In the genomic region with DNA sequence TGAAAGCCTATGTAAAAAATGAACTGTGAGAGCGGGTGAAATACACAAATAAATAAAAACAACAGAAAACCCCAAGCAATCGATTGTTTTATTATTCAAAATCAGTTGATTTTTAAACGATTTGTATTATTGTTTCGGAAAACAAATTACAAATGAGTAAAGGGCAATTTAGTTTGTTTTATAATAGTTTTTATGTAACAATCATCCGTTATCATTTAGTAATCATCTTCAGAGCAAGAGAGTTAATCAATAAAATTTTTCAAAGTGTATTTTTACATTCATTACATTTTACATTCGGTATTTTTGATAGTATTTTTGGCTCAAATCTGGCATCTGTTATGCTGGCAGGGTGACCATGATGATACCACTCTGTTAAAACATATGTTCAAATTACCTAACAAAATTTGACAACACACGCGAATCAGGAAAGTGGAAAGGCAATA, we compare ENCODE assay signal across 1 fruit fly cellular context.
A peak's percentile ranks its signal among the peaks of the same experiment; 100 is the strongest.
TF ChIP-seq lines count a peak whose summit lies in the region.

A gene (plus strand): TSS at position 384 of the 443 bp plus-strand sequence.
A gene (plus strand): TSS at position 384 of the 443 bp plus-strand sequence.

TF ChIP-seq in whole organism, embryonic, 481 proteins besides CTCF, POLR2A, EP300 and RAD21 (continued from another document and continues in another):
- TF ChIP-seq sc (optimal IDR thresholded peaks at IDR 0.05; lab: Kevin White, UChicago) (no peak), sc (GFP tag; optimal IDR thresholded peaks at IDR 0.05; lab: Kevin White, UChicago) (no peak), ttk (GFP tag; IDR thresholded peaks at IDR 0.05; lab: Robert Waterston, UW) (peak; percentile 18; the same call in 1 of the 2 replicates), Doc3 (GFP tag; IDR thresholded peaks at IDR 0.05; lab: Robert Waterston, UW; ENCODE audit: partially characterized antibody) (no peak), bbx (GFP tag; IDR thresholded peaks at IDR 0.05; lab: Robert Waterston, UW; ENCODE audit: partially characterized antibody) (no peak), tin (GFP tag; optimal IDR thresholded peaks at IDR 0.05; lab: Kevin White, UChicago) (peak; percentile 79), CG7556 (GFP tag; optimal IDR thresholded peaks at IDR 0.05; lab: Kevin White, UChicago) (peak; percentile 66), ab (GFP tag; optimal IDR thresholded peaks at IDR 0.05; lab: Kevin White, UChicago) (no peak), Opbp (GFP tag; IDR thresholded peaks at IDR 0.05; lab: Robert Waterston, UW; ENCODE audit: partially characterized antibody) (no peak), row (GFP tag; IDR thresholded peaks at IDR 0.05; lab: Robert Waterston, UW) (peak; percentile 54; the same call in 2 of the 3 replicates), CG4707 (GFP tag; optimal IDR thresholded peaks at IDR 0.05; lab: Kevin White, UChicago) (no peak), CG7745 (tag; optimal IDR thresholded peaks at IDR 0.05; lab: Kevin White, UChicago) (no peak), CG7987 (GFP tag; optimal IDR thresholded peaks at IDR 0.05; lab: Kevin White, UChicago) (no peak), Hsf (GFP tag; optimal IDR thresholded peaks at IDR 0.05; lab: Kevin White, UChicago) (no peak), wek (GFP tag; optimal IDR thresholded peaks at IDR 0.05; lab: Kevin White, UChicago) (no peak), jumu (GFP tag; optimal IDR thresholded peaks at IDR 0.05; lab: Kevin White, UChicago) (peak; percentile 56), CG8944 (GFP tag; optimal IDR thresholded peaks at IDR 0.05; lab: Kevin White, UChicago) (no peak), D19A (tag; optimal IDR thresholded peaks at IDR 0.05; lab: Kevin White, UChicago) (peak; percentile 75), CG7357 (GFP tag; IDR thresholded peaks at IDR 0.05; lab: Robert Waterston, UW) (0 out of 3 replicates have a peak, but pooled peaks have one; percentile 46), Vsx1 (GFP tag; optimal IDR thresholded peaks at IDR 0.05; lab: Kevin White, UChicago) (peak; percentile 29), CG3163 (GFP tag; optimal IDR thresholded peaks at IDR 0.05; lab: Kevin White, UChicago) (no peak), CG1602 (GFP tag; optimal IDR thresholded peaks at IDR 0.05; lab: Kevin White, UChicago) (peak; percentile 12), kah (GFP tag; optimal IDR thresholded peaks at IDR 0.05; lab: Kevin White, UChicago) (peak; percentile 17), ac (GFP tag; optimal IDR thresholded peaks at IDR 0.05; lab: Kevin White, UChicago) (no peak), CG31365 (tag; optimal IDR thresholded peaks at IDR 0.05; lab: Kevin White, UChicago) (no peak), CG3726 (GFP tag; IDR thresholded peaks at IDR 0.05; lab: Robert Waterston, UW) (no peak), inv (GFP tag; IDR thresholded peaks at IDR 0.05; lab: Robert Waterston, UW; ENCODE audit: partially characterized antibody) (no peak), Tbp (GFP tag; optimal IDR thresholded peaks at IDR 0.05; lab: Kevin White, UChicago) (no peak), CG32772 (GFP tag; IDR thresholded peaks at IDR 0.05; lab: Robert Waterston, UW) (peak; percentile 35; the same call in 1 of the 2 replicates), CG8478 (optimal IDR thresholded peaks at IDR 0.05; lab: Kevin White, UChicago) (no peak), rib (GFP tag; IDR thresholded peaks at IDR 0.05; lab: Robert Waterston, UW) (no peak), GATAe (GFP tag; conservative IDR thresholded peaks at IDR 0.05; lab: Robert Waterston, UW) (no peak), E2f1 (GFP tag; IDR thresholded peaks at IDR 0.05; lab: Robert Waterston, UW) (peak; percentile 84), tio (GFP tag; optimal IDR thresholded peaks at IDR 0.05; lab: Kevin White, UChicago) (no peak), Hmr (GFP tag; optimal IDR thresholded peaks at IDR 0.05; lab: Kevin White, UChicago) (peak; percentile 61), sens-2 (GFP tag; IDR thresholded peaks at IDR 0.05; lab: Robert Waterston, UW) (no peak), bcd (GFP tag; optimal IDR thresholded peaks at IDR 0.05; lab: Kevin White, UChicago) (peak; percentile 52), CG15073 (GFP tag; optimal IDR thresholded peaks at IDR 0.05; lab: Kevin White, UChicago) (no peak), Sin3A (optimal IDR thresholded peaks at IDR 0.05; lab: Kevin White, UChicago) (no peak), chn (GFP tag; optimal IDR thresholded peaks at IDR 0.05; lab: Kevin White, UChicago) (no peak), CG3407 (GFP tag; optimal IDR thresholded peaks at IDR 0.05; lab: Kevin White, UChicago) (peak; percentile 1), run (tag; optimal IDR thresholded peaks at IDR 0.05; lab: Kevin White, UChicago) (peak; percentile 25), CG15696 (tag; optimal IDR thresholded peaks at IDR 0.05; lab: Kevin White, UChicago) (peak; percentile 75), sqz (GFP tag; optimal IDR thresholded peaks at IDR 0.05; lab: Kevin White, UChicago) (no peak), CG42726 (GFP tag; IDR thresholded peaks at IDR 0.05; lab: Robert Waterston, UW; ENCODE audit: partially characterized antibody) (no peak), E2f2 (GFP tag; IDR thresholded peaks at IDR 0.05; lab: Robert Waterston, UW) (peak; percentile 35; the same call in 1 of the 2 replicates), chinmo (GFP tag; IDR thresholded peaks at IDR 0.05; lab: Robert Waterston, UW; ENCODE audit: partially characterized antibody) (no peak), Awh (GFP tag; IDR thresholded peaks at IDR 0.05; lab: Robert Waterston, UW) (peak; percentile 60; the same call in 1 of the 2 replicates), Dip2 (GFP tag; IDR thresholded peaks at IDR 0.05; lab: Robert Waterston, UW) (no peak), CG11398 (GFP tag; optimal IDR thresholded peaks at IDR 0.05; lab: Kevin White, UChicago) (no peak), CG9876 (GFP tag; optimal IDR thresholded peaks at IDR 0.05; lab: Kevin White, UChicago) (no peak), pb (GFP tag; optimal IDR thresholded peaks at IDR 0.05; lab: Kevin White, UChicago) (peak; percentile 28), BEAF-32 (GFP tag; optimal IDR thresholded peaks at IDR 0.05; lab: Kevin White, UChicago) (no peak), CG16779 (GFP tag; IDR thresholded peaks at IDR 0.05; lab: Robert Waterston, UW) (no peak), exex (tag; optimal IDR thresholded peaks at IDR 0.05; lab: Kevin White, UChicago) (peak; percentile 0), CG8924 (tag; optimal IDR thresholded peaks at IDR 0.05; lab: Kevin White, UChicago) (peak; percentile 60), Sry-δ (GFP tag; optimal IDR thresholded peaks at IDR 0.05; lab: Kevin White, UChicago) (peak; percentile 33), wdn (GFP tag; IDR thresholded peaks at IDR 0.05; lab: Robert Waterston, UW) (0 out of 2 replicates have a peak, but pooled peaks have one; percentile 16), Spps (tag; optimal IDR thresholded peaks at IDR 0.05; lab: Kevin White, UChicago) (peak; percentile 53), Oaz (GFP tag; IDR thresholded peaks at IDR 0.05; lab: Robert Waterston, UW) (no peak), CG4854 (GFP tag; optimal IDR thresholded peaks at IDR 0.05; lab: Kevin White, UChicago) (peak; percentile 66), CG6175 (GFP tag; IDR thresholded peaks at IDR 0.05; lab: Robert Waterston, UW) (no peak), ham (GFP tag; IDR thresholded peaks at IDR 0.05; lab: Robert Waterston, UW) (no peak), Atf3 (GFP tag; optimal IDR thresholded peaks at IDR 0.05; lab: Kevin White, UChicago) (no peak), gro (GFP tag; optimal IDR thresholded peaks at IDR 0.05; lab: Kevin White, UChicago) (peak; percentile 47), CG18599 (GFP tag; optimal IDR thresholded peaks at IDR 0.05; lab: Kevin White, UChicago) (peak; percentile 78), HLHmδ (GFP tag; optimal IDR thresholded peaks at IDR 0.05; lab: Kevin White, UChicago) (no peak), hbn (GFP tag; IDR thresholded peaks at IDR 0.05; lab: Robert Waterston, UW; ENCODE audit: partially characterized antibody) (no peak), amos (GFP tag; IDR thresholded peaks at IDR 0.05; lab: Robert Waterston, UW; ENCODE audit: partially characterized antibody) (no peak), Max (GFP tag; optimal IDR thresholded peaks at IDR 0.05; lab: Kevin White, UChicago) (peak; percentile 62), CG14710 (tag; optimal IDR thresholded peaks at IDR 0.05; lab: Kevin White, UChicago) (peak; percentile 86), ci (GFP tag; IDR thresholded peaks at IDR 0.05; lab: Robert Waterston, UW) (no peak), Lpt (GFP tag; optimal IDR thresholded peaks at IDR 0.05; lab: Kevin White, UChicago) (no peak), ERR (GFP tag; optimal IDR thresholded peaks at IDR 0.05; lab: Kevin White, UChicago) (no peak), CG3838 (GFP tag; optimal IDR thresholded peaks at IDR 0.05; lab: Kevin White, UChicago) (no peak), nerfin-2 (GFP tag; IDR thresholded peaks at IDR 0.05; lab: Robert Waterston, UW; ENCODE audit: partially characterized antibody) (no peak), zfh1 (GFP tag; IDR thresholded peaks at IDR 0.05; lab: Robert Waterston, UW) (peak; percentile 72; the same call in 2 of the 3 replicates), CG11695 (GFP tag; IDR thresholded peaks at IDR 0.05; lab: Robert Waterston, UW) (peak; percentile 56; the same call in 2 of the 3 replicates), her (GFP tag; optimal IDR thresholded peaks at IDR 0.05; lab: Kevin White, UChicago) (no peak), z (GFP tag; IDR thresholded peaks at IDR 0.05; lab: Robert Waterston, UW) (0 out of 3 replicates have a peak, but pooled peaks have one; percentile 32), trh (GFP tag; optimal IDR thresholded peaks at IDR 0.05; lab: Kevin White, UChicago) (no peak), az2 (GFP tag; optimal IDR thresholded peaks at IDR 0.05; lab: Kevin White, UChicago) (peak; percentile 19), tx (GFP tag; optimal IDR thresholded peaks at IDR 0.05; lab: Kevin White, UChicago) (no peak), MESR4 (GFP tag; optimal IDR thresholded peaks at IDR 0.05; lab: Kevin White, UChicago) (peak; percentile 23), B-H2 (GFP tag; optimal IDR thresholded peaks at IDR 0.05; lab: Kevin White, UChicago) (no peak), Deaf1 (tag; optimal IDR thresholded peaks at IDR 0.05; lab: Kevin White, UChicago) (peak; percentile 41), Lim3 (GFP tag; IDR thresholded peaks at IDR 0.05; lab: Robert Waterston, UW) (no peak), ftz-f1 (GFP tag; optimal IDR thresholded peaks at IDR 0.05; lab: Kevin White, UChicago) (no peak), CG12104 (GFP tag; optimal IDR thresholded peaks at IDR 0.05; lab: Kevin White, UChicago) (peak; percentile 45), Med (GFP tag; lab: Kevin White, UChicago) (peak; percentile 92), CG2875 (GFP tag; optimal IDR thresholded peaks at IDR 0.05; lab: Kevin White, UChicago) (no peak), repo (GFP tag; optimal IDR thresholded peaks at IDR 0.05; lab: Kevin White, UChicago) (no peak), ap (GFP tag; IDR thresholded peaks at IDR 0.05; lab: Robert Waterston, UW) (no peak), PHDP (tag; optimal IDR thresholded peaks at IDR 0.05; lab: Kevin White, UChicago) (peak; percentile 31), CG30403 (GFP tag; optimal IDR thresholded peaks at IDR 0.05; lab: Kevin White, UChicago) (peak; percentile 82), sug (tag; optimal IDR thresholded peaks at IDR 0.05; lab: Kevin White, UChicago) (no peak), CG15514 (GFP tag; optimal IDR thresholded peaks at IDR 0.05; lab: Kevin White, UChicago) (peak; percentile 55), dimm (GFP tag; IDR thresholded peaks at IDR 0.05; lab: Robert Waterston, UW) (no peak), CG1647 (GFP tag; optimal IDR thresholded peaks at IDR 0.05; lab: Kevin White, UChicago) (peak; percentile 70), dan (GFP tag; IDR thresholded peaks at IDR 0.05; lab: Robert Waterston, UW) (no peak), gsb (GFP tag; IDR thresholded peaks at IDR 0.05; lab: Robert Waterston, UW) (no peak), corto (GFP tag; optimal IDR thresholded peaks at IDR 0.05; lab: Kevin White, UChicago) (no peak), slbo (GFP tag; IDR thresholded peaks at IDR 0.05; lab: Robert Waterston, UW) (no peak), CG17385 (GFP tag; optimal IDR thresholded peaks at IDR 0.05; lab: Kevin White, UChicago) (no peak), Dbx (GFP tag; IDR thresholded peaks at IDR 0.05; lab: Robert Waterston, UW) (peak; percentile 61; the same call in 1 of the 3 replicates), Hr3 (GFP tag; optimal IDR thresholded peaks at IDR 0.05; lab: Kevin White, UChicago) (no peak), eyg (GFP tag; optimal IDR thresholded peaks at IDR 0.05; lab: Kevin White, UChicago) (peak; percentile 46), CG18619 (GFP tag; optimal IDR thresholded peaks at IDR 0.05; lab: Kevin White, UChicago) (no peak), oc (tag; optimal IDR thresholded peaks at IDR 0.05; lab: Kevin White, UChicago) (no peak), Fer3 (tag; optimal IDR thresholded peaks at IDR 0.05; lab: Kevin White, UChicago) (peak; percentile 77), CG31388 (GFP tag; optimal IDR thresholded peaks at IDR 0.05; lab: Kevin White, UChicago) (peak; percentile 56), Atf-2 (GFP tag; optimal IDR thresholded peaks at IDR 0.05; lab: Kevin White, UChicago) (no peak), tgo (GFP tag; IDR thresholded peaks at IDR 0.05; lab: Robert Waterston, UW) (peak; percentile 75), pfk (GFP tag; optimal IDR thresholded peaks at IDR 0.05; lab: Kevin White, UChicago) (no peak), CG3847 (GFP tag; IDR thresholded peaks at IDR 0.05; lab: Robert Waterston, UW) (no peak), bigmax (GFP tag; optimal IDR thresholded peaks at IDR 0.05; lab: Kevin White, UChicago) (no peak), shn (GFP tag; optimal IDR thresholded peaks at IDR 0.05; lab: Kevin White, UChicago) (no peak), D19B (GFP tag; optimal IDR thresholded peaks at IDR 0.05; lab: Kevin White, UChicago) (peak; percentile 52), cas (GFP tag; IDR thresholded peaks at IDR 0.05; lab: Robert Waterston, UW) (no peak), cwo (GFP tag; optimal IDR thresholded peaks at IDR 0.05; lab: Kevin White, UChicago) (peak; percentile 55), Nf-YC (tag; optimal IDR thresholded peaks at IDR 0.05; lab: Kevin White, UChicago) (peak; percentile 30), gce (GFP tag; IDR thresholded peaks at IDR 0.05; lab: Robert Waterston, UW) (0 out of 3 replicates have a peak, but pooled peaks have one; percentile 38), maf-S (GFP tag; optimal IDR thresholded peaks at IDR 0.05; lab: Kevin White, UChicago) (peak; percentile 40), zen (tag; optimal IDR thresholded peaks at IDR 0.05; lab: Kevin White, UChicago) (peak; percentile 75), esg (GFP tag; conservative IDR thresholded peaks at IDR 0.05; lab: Robert Waterston, UW) (no peak), CG11723 (GFP tag; optimal IDR thresholded peaks at IDR 0.05; lab: Kevin White, UChicago) (no peak), CG17802 (tag; optimal IDR thresholded peaks at IDR 0.05; lab: Kevin White, UChicago) (peak; percentile 35), CG9609 (GFP tag; optimal IDR thresholded peaks at IDR 0.05; lab: Kevin White, UChicago) (no peak)
